Fruit fly (Drosophila melanogaster): Measurements from ENCODE around the gene Pdss2.

Pdss2 gene

DNA sequence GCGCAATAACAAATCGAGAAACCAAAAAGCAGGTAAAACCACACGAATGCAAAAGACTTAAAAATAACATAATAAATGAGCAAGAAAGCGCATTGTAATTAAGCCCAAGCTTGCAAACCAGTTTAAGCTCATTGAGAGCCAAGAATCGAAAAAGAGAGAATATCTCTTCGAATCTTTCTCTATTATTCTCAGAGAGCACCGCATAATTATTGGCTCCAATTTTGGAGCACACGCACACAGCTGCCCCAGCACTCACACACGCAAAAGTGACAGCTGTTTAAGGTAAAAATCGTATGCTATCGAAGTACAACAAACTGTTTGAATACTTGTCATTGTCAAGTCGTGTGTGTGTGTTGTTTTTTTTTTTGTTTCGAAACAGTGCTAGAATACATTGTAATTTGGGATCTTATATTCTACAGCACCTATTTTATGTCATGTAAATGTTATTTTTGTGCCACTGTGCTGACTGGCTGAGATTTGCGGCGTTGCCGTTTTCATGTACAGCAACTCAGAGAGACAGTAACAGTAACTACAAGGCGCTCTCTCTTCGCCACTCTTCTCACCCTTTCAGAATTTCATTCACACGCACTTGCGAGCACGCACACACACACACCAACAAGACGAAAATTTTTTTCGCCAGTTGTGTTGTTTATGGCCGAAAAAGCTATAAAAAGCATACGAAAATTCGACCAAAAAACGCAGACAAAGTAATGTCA, 18.2 kb upstream of the Pdss2 start (continued):
- peak; percentile 69 for TF ChIP-seq CG10366 (GFP tag; IDR thresholded peaks at IDR 0.05)
- no peak for TF ChIP-seq gcm2 (GFP tag; optimal IDR thresholded peaks at IDR 0.05)
- TF ChIP-seq Blimp-1 (GFP tag; optimal IDR thresholded peaks at IDR 0.05) = peak; percentile 33
- no peak for TF ChIP-seq gsb-n (tag; optimal IDR thresholded peaks at IDR 0.05)
- peak; percentile 41 for TF ChIP-seq CG2678 (tag; optimal IDR thresholded peaks at IDR 0.05)
- peak; percentile 17 for TF ChIP-seq CG1603 (tag; optimal IDR thresholded peaks at IDR 0.05)
- peak; percentile 82 for TF ChIP-seq row (GFP tag; IDR thresholded peaks at IDR 0.05)
- TF ChIP-seq caup (GFP tag; optimal IDR thresholded peaks at IDR 0.05; ENCODE audit: severe bottlenecking) = peak; percentile 48
- TF ChIP-seq pnt (GFP tag; optimal IDR thresholded peaks at IDR 0.05) = peak; percentile 5
- TF ChIP-seq jumu (GFP tag; optimal IDR thresholded peaks at IDR 0.05) = peak; percentile 50
- peak; percentile 40 for TF ChIP-seq ttk (GFP tag; IDR thresholded peaks at IDR 0.05)
- peak; percentile 21 for TF ChIP-seq Bteb2 (GFP tag; optimal IDR thresholded peaks at IDR 0.05)
- no peak for TF ChIP-seq CG17186 (GFP tag; optimal IDR thresholded peaks at IDR 0.05)
- peak; percentile 61; the same call in 1 of the 3 replicates for TF ChIP-seq CG17361 (GFP tag; IDR thresholded peaks at IDR 0.05)
- no peak for TF ChIP-seq CG8478 (optimal IDR thresholded peaks at IDR 0.05)
- TF ChIP-seq NC2β (GFP tag; optimal IDR thresholded peaks at IDR 0.05) = peak; percentile 58
- no peak for TF ChIP-seq luna (GFP tag; optimal IDR thresholded peaks at IDR 0.05)
- peak; percentile 55 for TF ChIP-seq Oli (tag; optimal IDR thresholded peaks at IDR 0.05)
- TF ChIP-seq danr (GFP tag; IDR thresholded peaks at IDR 0.05) = 0 out of 2 replicates have a peak, but pooled peaks have one; percentile 36
- TF ChIP-seq Pdp1 (GFP tag; optimal IDR thresholded peaks at IDR 0.05) = peak; percentile 26 to 43
- TF ChIP-seq Fer1 (GFP tag; optimal IDR thresholded peaks at IDR 0.05) = peak; percentile 32
- TF ChIP-seq bowl (GFP tag; IDR thresholded peaks at IDR 0.05) = no peak
- peak; percentile 52; the same call in 1 of the 2 replicates for TF ChIP-seq Rx (GFP tag; IDR thresholded peaks at IDR 0.05)
- peak; percentile 62 for TF ChIP-seq maf-S (GFP tag; optimal IDR thresholded peaks at IDR 0.05)
- no peak for TF ChIP-seq Doc2 (GFP tag; IDR thresholded peaks at IDR 0.05)
- TF ChIP-seq CG9727 (GFP tag; optimal IDR thresholded peaks at IDR 0.05) = peak; percentile 60
- TF ChIP-seq Hr3 (GFP tag; optimal IDR thresholded peaks at IDR 0.05) = peak; percentile 8
- TF ChIP-seq Sin3A (optimal IDR thresholded peaks at IDR 0.05) = no peak
- peak; percentile 49 for TF ChIP-seq tx (GFP tag; optimal IDR thresholded peaks at IDR 0.05)
- TF ChIP-seq ATbp (GFP tag; optimal IDR thresholded peaks at IDR 0.05) = peak; percentile 47
- no peak for TF ChIP-seq CG1832 (GFP tag; optimal IDR thresholded peaks at IDR 0.05)
- TF ChIP-seq salm (tag; optimal IDR thresholded peaks at IDR 0.05) = no peak
- no peak for TF ChIP-seq run (tag; optimal IDR thresholded peaks at IDR 0.05)
- TF ChIP-seq peb (GFP tag; IDR thresholded peaks at IDR 0.05) = peak; percentile 26; the same call in 1 of the 2 replicates
- TF ChIP-seq Atf-2 (GFP tag; optimal IDR thresholded peaks at IDR 0.05) = peak; percentile 55
- TF ChIP-seq chm (GFP tag; IDR thresholded peaks at IDR 0.05) = no peak
- TF ChIP-seq CG10267 (tag; optimal IDR thresholded peaks at IDR 0.05) = peak; percentile 4
- no peak for TF ChIP-seq zen2 (GFP tag; IDR thresholded peaks at IDR 0.05; ENCODE audit: partially characterized antibody)
- peak; percentile 73 for TF ChIP-seq CHES-1-like (GFP tag; optimal IDR thresholded peaks at IDR 0.05)
- no peak for TF ChIP-seq Mes4 (GFP tag; optimal IDR thresholded peaks at IDR 0.05)
- TF ChIP-seq CG14014 (GFP tag; IDR thresholded peaks at IDR 0.05) = peak; percentile 56
- peak; percentile 64 for TF ChIP-seq Hmr (GFP tag; optimal IDR thresholded peaks at IDR 0.05)
- peak; percentile 47 for TF ChIP-seq HmgZ (tag; optimal IDR thresholded peaks at IDR 0.05)
- TF ChIP-seq Ravus (GFP tag; IDR thresholded peaks at IDR 0.05) = no peak
- TF ChIP-seq fu2 (GFP tag; optimal IDR thresholded peaks at IDR 0.05) = peak; percentile 33
- TF ChIP-seq YL-1 (GFP tag; optimal IDR thresholded peaks at IDR 0.05) = no peak
- TF ChIP-seq Asciz (GFP tag; optimal IDR thresholded peaks at IDR 0.05) = peak; percentile 37
- TF ChIP-seq p53 (GFP tag; optimal IDR thresholded peaks at IDR 0.05) = no peak
- peak; percentile 26 for TF ChIP-seq CG1233 (GFP tag; optimal IDR thresholded peaks at IDR 0.05)
- peak; percentile 82 for TF ChIP-seq pros (GFP tag; optimal IDR thresholded peaks at IDR 0.05)
